Worm (Caenorhabditis elegans) whole organism, L1 larva: ENCODE data around the gene Y45F3A.5.

Experiments used
- C34B4.2 ChIP-seq: sonication (generic microtip); optimal IDR thresholded peaks from 2 replicates; lab custom pipeline; 2017; ENCODE audit warnings: mild to moderate bottlenecking, missing genetic modification characterization, missing compliant biosample characterization
- alr-1 ChIP-seq: fragments of 200-800 bp; sonication (Bioruptor generic); optimal IDR thresholded peaks from 2 replicates; lab custom pipeline; 2018; ENCODE audit warnings: borderline replicate concordance, mild to moderate bottlenecking, missing genetic modification characterization, missing compliant biosample characterization
- ama-1 ChIP-seq: fragments of 150-350 bp; optimal IDR thresholded peaks from 2 replicates; lab custom pipeline; 2014
- ceh-8 ChIP-seq: fragments of 200-800 bp; sonication (Bioruptor generic); optimal IDR thresholded peaks from 2 replicates; lab custom pipeline; 2018; ENCODE audit warnings: mild to moderate bottlenecking, missing genetic modification characterization, moderate library complexity, missing compliant biosample characterization
- ceh-88 ChIP-seq: fragments of 200-800 bp; sonication (Bioruptor generic); IDR thresholded peaks from 2 replicates; pipeline ENCODE4 v1.3.6; 2022; ENCODE audit warnings: missing genetic modification characterization, missing compliant biosample characterization
- ceh-90 ChIP-seq: sonication (generic microtip); optimal IDR thresholded peaks from 2 replicates; lab custom pipeline; 2016; ENCODE audit warnings: missing genetic modification characterization, missing compliant biosample characterization
- ces-1 ChIP-seq: fragments of 150-350 bp; optimal IDR thresholded peaks from 2 replicates; lab custom pipeline; 2014; ENCODE audit warnings: missing biosample characterization, missing genetic modification reagents, missing genetic modification characterization
- dpl-1 ChIP-seq, 3 experiments: fragments of 150-350 bp in 2 of 3; sonication (generic microtip) in 1 of 3; optimal IDR thresholded peaks; 2 replicates each; lab custom pipeline; 2014 to 2017; ENCODE audit warnings: missing biosample characterization in 3 of 3, missing genetic modification characterization in 3 of 3, missing genetic modification reagents in 3 of 3
- efl-1 ChIP-seq, 4 experiments: fragments of 150-350 bp; optimal IDR thresholded peaks in 3 of 4; peaks in 1 of 4; 1 replicate in 1 of 4; 2 replicates in 3 of 4; lab custom pipeline; 2014; ENCODE audit warnings: missing biosample characterization in 2 of 4, missing genetic modification characterization in 2 of 4, missing genetic modification reagents in 2 of 4
- efl-3 ChIP-seq: fragments of 200-800 bp; sonication (Bioruptor generic); optimal IDR thresholded peaks from 2 replicates; lab custom pipeline; 2018; ENCODE audit warnings: mild to moderate bottlenecking, missing genetic modification characterization, missing compliant biosample characterization
- egl-27 ChIP-seq, 2 experiments: fragments of 150-350 bp in 1 of 2; sonication (generic microtip); optimal IDR thresholded peaks; 3 replicates each; lab custom pipeline; 2017 to 2018; ENCODE audit warnings: missing biosample characterization in 2 of 2, missing genetic modification characterization in 2 of 2, missing genetic modification reagents in 2 of 2
- elt-2 ChIP-seq: sonication (generic microtip); optimal IDR thresholded peaks from 2 replicates; lab custom pipeline; 2016; ENCODE audit warnings: missing genetic modification characterization, mild to moderate bottlenecking, inconsistent platforms, missing compliant biosample characterization, missing genetic modification reagents
- elt-3 ChIP-seq, 6 experiments: fragments of 150-350 bp in 1 of 6; sonication (generic microtip); optimal IDR thresholded peaks; 2 replicates each; lab custom pipeline; 2017 to 2018; ENCODE audit warnings: missing biosample characterization in 6 of 6, missing genetic modification characterization in 6 of 6, inconsistent platforms in 1 of 6
- ets-5 ChIP-seq: fragments of 200-800 bp; sonication (Bioruptor generic); IDR thresholded peaks from 2 replicates; pipeline ENCODE4 v1.3.6; 2022; ENCODE audit warnings: missing genetic modification characterization, missing compliant biosample characterization
- fkh-4 ChIP-seq: sonication (generic microtip); optimal IDR thresholded peaks from 2 replicates; lab custom pipeline; 2016; ENCODE audit warnings: missing compliant biosample characterization, missing genetic modification characterization, borderline replicate concordance
- fkh-8 ChIP-seq: sonication (generic microtip); optimal IDR thresholded peaks from 2 replicates; lab custom pipeline; 2016; ENCODE audit warnings: mild to moderate bottlenecking, missing genetic modification characterization, missing compliant biosample characterization
- irx-1 ChIP-seq: sonication (generic microtip); optimal IDR thresholded peaks from 2 replicates; lab custom pipeline; 2016; ENCODE audit warnings: missing genetic modification characterization, missing compliant biosample characterization
- isw-1 ChIP-seq: fragments of 200-800 bp; sonication (Bioruptor generic); IDR thresholded peaks from 2 replicates; pipeline ENCODE4 v1.3.6; 2022; ENCODE audit warnings: missing genetic modification characterization, missing compliant biosample characterization
- jun-1 ChIP-seq: fragments of 150-350 bp; optimal IDR thresholded peaks from 2 replicates; lab custom pipeline; 2014; ENCODE audit warnings: missing biosample characterization, missing genetic modification reagents, missing genetic modification characterization
- lin-14 ChIP-seq: fragments of 200-800 bp; sonication (Bioruptor generic); optimal IDR thresholded peaks from 2 replicates; lab custom pipeline; 2018; ENCODE audit warnings: mild to moderate bottlenecking, missing genetic modification characterization, moderate library complexity, missing compliant biosample characterization
- lin-15B ChIP-seq: fragments of 150-350 bp; sonication (generic microtip); optimal IDR thresholded peaks from 3 replicates; lab custom pipeline; 2014; ENCODE audit warnings: missing biosample characterization, missing genetic modification characterization
- lin-35 ChIP-seq, 2 experiments: fragments of 150-350 bp; optimal IDR thresholded peaks; 2 replicates each; lab custom pipeline; 2014; ENCODE audit warnings: missing biosample characterization in 2 of 2, missing genetic modification characterization in 2 of 2, missing genetic modification reagents in 2 of 2
- lir-3 ChIP-seq: sonication (generic microtip); optimal IDR thresholded peaks from 2 replicates; lab custom pipeline; 2016; ENCODE audit warnings: mild to moderate bottlenecking, missing genetic modification characterization, moderate library complexity, missing compliant biosample characterization; ENCODE audit not compliant: poor library complexity
- lsy-2 ChIP-seq, 2 experiments: fragments of 150-350 bp; optimal IDR thresholded peaks; 2 replicates each; lab custom pipeline; 2014; ENCODE audit warnings: missing biosample characterization in 2 of 2, missing genetic modification characterization in 2 of 2
- mab-9 ChIP-seq: fragments of 200-800 bp; sonication (Bioruptor generic); IDR thresholded peaks from 2 replicates; pipeline ENCODE4 v1.3.6; 2022; ENCODE audit warnings: missing genetic modification reagents, missing genetic modification characterization, missing compliant biosample characterization
- mdl-1 ChIP-seq, 2 experiments: fragments of 150-350 bp; optimal IDR thresholded peaks; 2 replicates each; lab custom pipeline; 2014 to 2017; ENCODE audit warnings: missing biosample characterization in 2 of 2, missing genetic modification characterization in 2 of 2, inconsistent platforms in 1 of 2
- mep-1 ChIP-seq: fragments of 150-350 bp; optimal IDR thresholded peaks from 2 replicates; lab custom pipeline; 2014; ENCODE audit warnings: missing biosample characterization, missing genetic modification characterization
- nhr-12 ChIP-seq: sonication (generic microtip); optimal IDR thresholded peaks from 2 replicates; lab custom pipeline; 2017; ENCODE audit warnings: missing biosample characterization, missing genetic modification characterization
- nhr-19 ChIP-seq: fragments of 200-800 bp; sonication (Bioruptor generic); conservative IDR thresholded peaks from 2 replicates; pipeline ENCODE4 v1.3.6; 2022; ENCODE audit warnings: missing genetic modification characterization, missing compliant biosample characterization
- nhr-20 ChIP-seq: sonication (generic microtip); optimal IDR thresholded peaks from 2 replicates; lab custom pipeline; 2016; ENCODE audit warnings: mild to moderate bottlenecking, missing genetic modification characterization, missing compliant biosample characterization
- nhr-237 ChIP-seq: fragments of 150-350 bp; optimal IDR thresholded peaks from 2 replicates; lab custom pipeline; 2014; ENCODE audit warnings: missing biosample characterization, missing genetic modification characterization
- nhr-28 ChIP-seq: fragments of 150-350 bp; optimal IDR thresholded peaks from 2 replicates; lab custom pipeline; 2014; ENCODE audit warnings: missing biosample characterization, missing genetic modification characterization
- nhr-47 ChIP-seq: sonication (generic microtip); optimal IDR thresholded peaks from 2 replicates; lab custom pipeline; 2016; ENCODE audit warnings: mild to moderate bottlenecking, missing genetic modification characterization, moderate library complexity, missing compliant biosample characterization
- nhr-71 ChIP-seq: sonication (generic microtip); optimal IDR thresholded peaks from 2 replicates; lab custom pipeline; 2016; ENCODE audit warnings: mild to moderate bottlenecking, missing genetic modification characterization, moderate library complexity, missing compliant biosample characterization
- nhr-77 ChIP-seq: fragments of 150-350 bp; optimal IDR thresholded peaks from 2 replicates; lab custom pipeline; 2014; ENCODE audit warnings: missing biosample characterization, missing genetic modification characterization
- nhr-84 ChIP-seq: sonication (generic microtip); optimal IDR thresholded peaks from 2 replicates; lab custom pipeline; 2017; ENCODE audit warnings: missing biosample characterization, missing genetic modification characterization
- pag-3 ChIP-seq: sonication (generic microtip); optimal IDR thresholded peaks from 2 replicates; lab custom pipeline; 2017; ENCODE audit warnings: missing genetic modification characterization, mild to moderate bottlenecking, missing compliant biosample characterization, antibody characterized with exemption, borderline replicate concordance; ENCODE audit not compliant: insufficient read depth
- pax-3 ChIP-seq: fragments of 200-800 bp; sonication (Bioruptor generic); optimal IDR thresholded peaks from 2 replicates; lab custom pipeline; 2018; ENCODE audit warnings: mild to moderate bottlenecking, missing genetic modification characterization, moderate library complexity, missing compliant biosample characterization
- rnt-1 ChIP-seq: sonication (generic microtip); optimal IDR thresholded peaks from 2 replicates; lab custom pipeline; 2016; ENCODE audit warnings: mild to moderate bottlenecking, missing genetic modification characterization, moderate library complexity, missing compliant biosample characterization
- skn-1 ChIP-seq: fragments of 150-350 bp; optimal IDR thresholded peaks from 2 replicates; lab custom pipeline; 2014; ENCODE audit warnings: missing biosample characterization, missing genetic modification characterization
- snu-23 ChIP-seq: sonication (generic microtip); optimal IDR thresholded peaks from 2 replicates; lab custom pipeline; 2016; ENCODE audit warnings: missing genetic modification characterization, missing compliant biosample characterization
- swsn-7 ChIP-seq: sonication (generic microtip); optimal IDR thresholded peaks from 2 replicates; lab custom pipeline; 2016; ENCODE audit warnings: missing genetic modification characterization, missing compliant biosample characterization
- tbx-2 ChIP-seq: sonication (generic microtip); optimal IDR thresholded peaks from 2 replicates; lab custom pipeline; 2016; ENCODE audit warnings: missing genetic modification characterization, missing compliant biosample characterization
- unc-130 ChIP-seq: fragments of 150-350 bp; optimal IDR thresholded peaks from 2 replicates; lab custom pipeline; 2017; ENCODE audit warnings: missing biosample characterization, missing genetic modification characterization, inconsistent platforms
- unc-98 ChIP-seq: fragments of 200-800 bp; sonication (Bioruptor generic); IDR thresholded peaks from 2 replicates; pipeline ENCODE4 v1.3.6; 2022; ENCODE audit warnings: missing genetic modification characterization, missing compliant biosample characterization
- xbp-1 ChIP-seq: sonication (generic microtip); optimal IDR thresholded peaks from 2 replicates; lab custom pipeline; 2016; ENCODE audit warnings: missing genetic modification characterization, missing compliant biosample characterization
- zag-1 ChIP-seq: fragments of 150-350 bp; optimal IDR thresholded peaks from 2 replicates; lab custom pipeline; 2014; ENCODE audit warnings: missing biosample characterization, missing genetic modification characterization
- ztf-11 ChIP-seq, 2 experiments: sonication (generic microtip); optimal IDR thresholded peaks; 2 replicates each; lab custom pipeline; 2016 to 2017; ENCODE audit warnings: missing genetic modification characterization in 2 of 2, missing biosample characterization in 1 of 2, missing compliant biosample characterization in 1 of 2

Y45F3A.5 gene

ce11 chrIII:10624564-10624963 is 38.4 kb upstream of the Y45F3A.5 start (continued):
- TF ChIP-seq nhr-20 (tag; lab: Kevin White, UChicago), result peak; percentile 2
- no peak for TF ChIP-seq lin-14 (GFP tag; lab: Kevin White, UChicago)
- peak; percentile 51 for TF ChIP-seq rnt-1
- no peak for TF ChIP-seq unc-98 (GFP tag; lab: Robert Waterston, UW)
- TF ChIP-seq fkh-8 (tag; lab: Kevin White, UChicago), result no peak
- TF ChIP-seq zag-1 (tag; lab: Kevin White, UChicago), result no peak
- no peak for TF ChIP-seq ceh-88
- TF ChIP-seq swsn-7 (tag; lab: Kevin White, UChicago), result peak; percentile 31
- TF ChIP-seq C34B4.2 (tag; lab: Kevin White, UChicago), result no peak
- peak; percentile 21 for TF ChIP-seq lir-3
- no peak for TF ChIP-seq pag-3 (tag; lab: Kevin White, UChicago)
- peak; percentile 50 for TF ChIP-seq nhr-47 (tag; lab: Kevin White, UChicago)
- TF ChIP-seq dpl-1 (GFP tag; optimal IDR thresholded peaks at IDR 0.05; lab: Kevin White, UChicago), result peak; percentile 26 to 42 (median 35)
- TF ChIP-seq jun-1 (tag; lab: Kevin White, UChicago), result peak; percentile 7
- peak; percentile 23 for TF ChIP-seq unc-130 (tag; lab: Kevin White, UChicago)
- TF ChIP-seq lsy-2 (tag; optimal IDR thresholded peaks at IDR 0.05; lab: Kevin White, UChicago), result peak; percentile 29 to 66
- TF ChIP-seq nhr-71, result peak; percentile 48
- TF ChIP-seq mdl-1 (tag; optimal IDR thresholded peaks at IDR 0.05; lab: Kevin White, UChicago), result peak in 1 of 2 experiments; percentile 36
- TF ChIP-seq mep-1 (tag; lab: Kevin White, UChicago), result peak; percentile 26
- peak; percentile 35 for TF ChIP-seq irx-1 (tag; lab: Kevin White, UChicago)
- TF ChIP-seq tbx-2 (tag; lab: Kevin White, UChicago), result peak; percentile 6
- peak; percentile 1 to 39 for TF ChIP-seq efl-1 (optimal IDR thresholded peaks at IDR 0.05; lab: Kevin White, UChicago)
- peak; percentile 32 to 95 for TF ChIP-seq efl-1 (GFP tag; optimal IDR thresholded peaks at IDR 0.05 in 1 of 2; lab: Kevin White, UChicago)

- TF ChIP-seq nhr-77 (tag; lab: Kevin White, UChicago) (peak; percentile 46), snu-23 (GFP tag; lab: Kevin White, UChicago) (peak; percentile 94), lin-35 (GFP tag; optimal IDR thresholded peaks at IDR 0.05; lab: Kevin White, UChicago) (peak; percentile 78 to 90), alr-1 (tag; lab: Kevin White, UChicago) (no peak), nhr-237 (tag; lab: Kevin White, UChicago) (peak; percentile 38), dpl-1 (GFP tag; optimal IDR thresholded peaks at IDR 0.05; lab: Kevin White, UChicago) (peak; percentile 76 to 85 (median 82)), elt-2 (tag; lab: Kevin White, UChicago) (peak; percentile 70), elt-3 (tag; optimal IDR thresholded peaks at IDR 0.05; lab: Kevin White, UChicago) (peak in 2 of 6 experiments; percentile 73 to 85), nhr-47 (tag; lab: Kevin White, UChicago) (peak; percentile 94), efl-3 (peak; percentile 77), ztf-11 (tag; optimal IDR thresholded peaks at IDR 0.05; lab: Kevin White, UChicago) (peak in 1 of 2 experiments; percentile 96), ces-1 (GFP tag; lab: Kevin White, UChicago) (no peak), skn-1 (tag; lab: Kevin White, UChicago) (peak; percentile 80), tbx-2 (tag; lab: Kevin White, UChicago) (peak; percentile 93), lin-15B (peak; percentile 27), mab-9 (GFP tag; lab: Robert Waterston, UW) (peak; percentile 90), mep-1 (tag; lab: Kevin White, UChicago) (peak; percentile 50), nhr-19 (peak; percentile 87), nhr-12 (no peak), xbp-1 (tag; lab: Kevin White, UChicago) (peak; percentile 84), irx-1 (tag; lab: Kevin White, UChicago) (peak; percentile 97), zag-1 (tag; lab: Kevin White, UChicago) (no peak), egl-27 (tag; optimal IDR thresholded peaks at IDR 0.05; lab: Kevin White, UChicago) (no peak), ceh-90 (tag; lab: Kevin White, UChicago) (peak; percentile 93), fkh-4 (peak; percentile 98), unc-130 (tag; lab: Kevin White, UChicago) (peak; percentile 52), pax-3 (tag; lab: Kevin White, UChicago) (peak; percentile 93), nhr-20 (tag; lab: Kevin White, UChicago) (peak; percentile 91), nhr-84 (tag; lab: Kevin White, UChicago) (no peak), lir-3 (peak; percentile 97), isw-1 (GFP tag; lab: Robert Waterston, UW) (peak; percentile 56; the same call in 1 of the 2 replicates), mdl-1 (tag; optimal IDR thresholded peaks at IDR 0.05; lab: Kevin White, UChicago) (peak in 1 of 2 experiments; percentile 77), ets-5 (GFP tag; lab: Robert Waterston, UW) (no peak), nhr-28 (no peak), ceh-8 (GFP tag; lab: Kevin White, UChicago) (peak; percentile 74), ama-1 (lab: Kevin White, UChicago) (no peak)
Measured at ce11 chrIII:10621208-10621607, 35.1 kb upstream of the Y45F3A.5 start, which contains the start of the genes lron-10 and hpr-9. TSS of gene lron-10 (minus strand) at chrIII:10621369. TSS of gene hpr-9 (plus strand) at chrIII:10621551.
